Fruit fly (Drosophila melanogaster) whole organism, embryonic: Measurements from ENCODE around the gene cnc.

ENCODE experiments used
- Ada2b ChIP-seq: fragments of 200-800 bp; sonication (Bioruptor generic); IDR thresholded peaks from 2 replicates; pipeline ENCODE4 v1.3.6; 2022; ENCODE audit warnings: missing biosample characterization, missing genetic modification characterization
- Adf1 ChIP-seq: fragments of 200-800 bp; sonication (Bioruptor generic); IDR thresholded peaks from 2 replicates; pipeline ENCODE4 v1.3.6; 2022; ENCODE audit warnings: missing biosample characterization, missing genetic modification characterization
- Antp ChIP-seq: fragments of 200-800 bp; sonication (Bioruptor generic); optimal IDR thresholded peaks from 3 replicates; lab custom pipeline; 2016; ENCODE audit warnings: missing biosample characterization, missing genetic modification characterization
- Atf-2 ChIP-seq: fragments of 200-800 bp; sonication (Bioruptor generic); optimal IDR thresholded peaks from 2 replicates; lab custom pipeline; 2016; ENCODE audit warnings: missing biosample characterization, missing genetic modification characterization
- CG11696 ChIP-seq: fragments of 200-800 bp; sonication (Bioruptor generic); IDR thresholded peaks from 2 replicates; pipeline ENCODE4 v1.3.6; 2022; ENCODE audit warnings: missing biosample characterization, missing genetic modification characterization
- CG12071 ChIP-seq: fragments of 200-800 bp; sonication (Bioruptor generic); optimal IDR thresholded peaks from 3 replicates; lab custom pipeline; 2018; ENCODE audit warnings: missing biosample characterization, mild to moderate bottlenecking, missing genetic modification characterization
- CG13287 ChIP-seq: fragments of 200-800 bp; sonication (Bioruptor generic); IDR thresholded peaks from 2 replicates; pipeline ENCODE4 v1.3.6; 2022; ENCODE audit warnings: missing biosample characterization, missing genetic modification characterization; ENCODE audit not compliant: partially characterized antibody
- CG14050 ChIP-seq: fragments of 200-800 bp; sonication (Bioruptor generic); IDR thresholded peaks from 3 replicates; pipeline ENCODE4 v1.3.6; 2022; ENCODE audit warnings: missing biosample characterization, missing genetic modification characterization
- CG14441 ChIP-seq: fragments of 200-800 bp; sonication (Bioruptor generic); IDR thresholded peaks from 2 replicates; pipeline ENCODE4 v1.3.6; 2022; ENCODE audit warnings: missing biosample characterization, missing genetic modification characterization
- CG15073 ChIP-seq: fragments of 200-800 bp; sonication (Bioruptor generic); optimal IDR thresholded peaks from 2 replicates; lab custom pipeline; 2016; ENCODE audit warnings: missing biosample characterization, missing genetic modification characterization
- CG16815 ChIP-seq: fragments of 200-800 bp; sonication (Bioruptor generic); optimal IDR thresholded peaks from 3 replicates; lab custom pipeline; 2017; ENCODE audit warnings: missing biosample characterization, mild to moderate bottlenecking, missing genetic modification characterization
- CG17612 ChIP-seq: fragments of 200-800 bp; sonication (Bioruptor generic); IDR thresholded peaks from 2 replicates; pipeline ENCODE4 v1.3.6; 2022; ENCODE audit warnings: missing biosample characterization, missing genetic modification characterization
- CG18599 ChIP-seq: fragments of 200-800 bp; sonication (Bioruptor generic); optimal IDR thresholded peaks from 3 replicates; lab custom pipeline; 2017; ENCODE audit warnings: missing biosample characterization, missing genetic modification characterization, mild to moderate bottlenecking, moderate library complexity, missing genetic modification reagents
- CG18764 ChIP-seq: fragments of 200-800 bp; sonication (Bioruptor generic); optimal IDR thresholded peaks from 3 replicates; lab custom pipeline; 2016; ENCODE audit warnings: missing biosample characterization, missing genetic modification characterization
- CG31388 ChIP-seq: fragments of 200-800 bp; sonication (Bioruptor generic); optimal IDR thresholded peaks from 2 replicates; lab custom pipeline; 2016; ENCODE audit warnings: missing biosample characterization, missing genetic modification characterization
- CG3847 ChIP-seq: fragments of 200-800 bp; sonication (Bioruptor generic); IDR thresholded peaks from 2 replicates; pipeline ENCODE4 v1.3.6; 2022; ENCODE audit warnings: missing biosample characterization, missing genetic modification characterization
- CG6272 ChIP-seq: fragments of 200-800 bp; sonication (Bioruptor generic); IDR thresholded peaks from 2 replicates; pipeline ENCODE4 v1.3.6; 2022; ENCODE audit warnings: missing biosample characterization, missing genetic modification characterization
- CG6765 ChIP-seq: fragments of 200-800 bp; sonication (Bioruptor generic); optimal IDR thresholded peaks from 3 replicates; lab custom pipeline; 2017; ENCODE audit warnings: missing biosample characterization, mild to moderate bottlenecking, missing genetic modification characterization
- CG6854 ChIP-seq: fragments of 200-800 bp; sonication (Bioruptor generic); optimal IDR thresholded peaks from 3 replicates; lab custom pipeline; 2017; ENCODE audit warnings: missing biosample characterization, mild to moderate bottlenecking, missing genetic modification characterization
- CG8359 ChIP-seq: fragments of 200-800 bp; sonication (Bioruptor generic); optimal IDR thresholded peaks from 2 replicates; lab custom pipeline; 2017; ENCODE audit warnings: missing biosample characterization, mild to moderate bottlenecking, missing genetic modification characterization, borderline replicate concordance
- CG9797 ChIP-seq: fragments of 200-800 bp; sonication (Bioruptor generic); optimal IDR thresholded peaks from 3 replicates; lab custom pipeline; 2018; ENCODE audit warnings: missing biosample characterization, mild to moderate bottlenecking, missing genetic modification characterization
- Dbx ChIP-seq: fragments of 200-800 bp; sonication (Bioruptor generic); IDR thresholded peaks from 3 replicates; pipeline ENCODE4 v1.3.6; 2022; ENCODE audit warnings: missing biosample characterization, missing genetic modification characterization
- Dref ChIP-seq: fragments of 200-800 bp; sonication (Bioruptor generic); IDR thresholded peaks from 2 replicates; pipeline ENCODE4 v1.3.6; 2022; ENCODE audit warnings: missing biosample characterization, missing genetic modification characterization
- Fer3 ChIP-seq: fragments of 200-800 bp; sonication (Bioruptor generic); optimal IDR thresholded peaks from 2 replicates; lab custom pipeline; 2018; ENCODE audit warnings: missing biosample characterization, mild to moderate bottlenecking, missing genetic modification characterization, moderate library complexity
- Gug ChIP-seq: fragments of 200-800 bp; sonication (Bioruptor generic); IDR thresholded peaks from 4 replicates; pipeline ENCODE4 v1.3.6; 2022; ENCODE audit warnings: missing biosample characterization, missing genetic modification characterization
- Hmx ChIP-seq: fragments of 200-800 bp; sonication (Bioruptor generic); optimal IDR thresholded peaks from 2 replicates; lab custom pipeline; 2016; ENCODE audit warnings: missing biosample characterization, missing genetic modification characterization
- Lhr ChIP-seq: fragments of 200-800 bp; sonication (Bioruptor generic); optimal IDR thresholded peaks from 3 replicates; lab custom pipeline; 2017; ENCODE audit warnings: mild to moderate bottlenecking, missing biosample characterization, missing genetic modification reagents, missing genetic modification characterization
- PHDP ChIP-seq: fragments of 200-800 bp; sonication (Bioruptor generic); optimal IDR thresholded peaks from 3 replicates; lab custom pipeline; 2018; ENCODE audit warnings: missing biosample characterization, mild to moderate bottlenecking, missing genetic modification characterization, moderate library complexity
- Sox100B ChIP-seq: fragments of 200-800 bp; sonication (Bioruptor generic); optimal IDR thresholded peaks from 3 replicates; lab custom pipeline; 2018; ENCODE audit warnings: missing biosample characterization, mild to moderate bottlenecking, missing genetic modification characterization
- TFAM ChIP-seq: fragments of 200-800 bp; sonication (Bioruptor generic); optimal IDR thresholded peaks from 2 replicates; lab custom pipeline; 2017; ENCODE audit warnings: missing biosample characterization, missing genetic modification characterization, inconsistent platforms
- Vsx1 ChIP-seq: fragments of 200-800 bp; sonication (Bioruptor generic); optimal IDR thresholded peaks from 2 replicates; lab custom pipeline; 2017; ENCODE audit warnings: missing biosample characterization, mild to moderate bottlenecking, missing genetic modification characterization, missing genetic modification reagents
- br ChIP-seq: fragments of >200 bp; optimal IDR thresholded peaks from 2 replicates; lab custom pipeline; 2017
- chm ChIP-seq: fragments of 200-800 bp; sonication (Bioruptor generic); IDR thresholded peaks from 2 replicates; pipeline ENCODE4 v1.3.6; 2022; ENCODE audit warnings: missing biosample characterization, missing genetic modification characterization
- dimm ChIP-seq: fragments of 200-800 bp; sonication (Bioruptor generic); IDR thresholded peaks from 2 replicates; pipeline ENCODE4 v1.3.6; 2022; ENCODE audit warnings: missing biosample characterization, missing genetic modification characterization
- grn ChIP-seq: fragments of 200-800 bp; sonication (Bioruptor generic); optimal IDR thresholded peaks from 3 replicates; lab custom pipeline; 2017; ENCODE audit warnings: missing biosample characterization, missing genetic modification characterization
- ham ChIP-seq: fragments of 200-800 bp; sonication (Bioruptor generic); IDR thresholded peaks from 2 replicates; pipeline ENCODE4 v1.3.6; 2022; ENCODE audit warnings: missing biosample characterization, missing genetic modification characterization
- ind ChIP-seq: fragments of 200-800 bp; sonication (Bioruptor generic); optimal IDR thresholded peaks from 3 replicates; lab custom pipeline; 2016; ENCODE audit warnings: missing biosample characterization, missing genetic modification characterization
- jumu ChIP-seq: fragments of 200-800 bp; sonication (Bioruptor generic); optimal IDR thresholded peaks from 3 replicates; lab custom pipeline; 2016; ENCODE audit warnings: missing biosample characterization, missing genetic modification characterization
- kni ChIP-seq: fragments of 200-800 bp; sonication (Bioruptor generic); optimal IDR thresholded peaks from 3 replicates; lab custom pipeline; 2017; ENCODE audit warnings: mild to moderate bottlenecking, missing biosample characterization, missing genetic modification reagents, missing genetic modification characterization
- lab ChIP-seq: fragments of 200-800 bp; sonication (Bioruptor generic); optimal IDR thresholded peaks from 3 replicates; lab custom pipeline; 2017; ENCODE audit warnings: missing biosample characterization, missing genetic modification characterization, mild to moderate bottlenecking, moderate library complexity, missing genetic modification reagents
- mam ChIP-seq: fragments of 200-800 bp; sonication (Bioruptor generic); optimal IDR thresholded peaks from 3 replicates; lab custom pipeline; 2016; ENCODE audit warnings: missing biosample characterization, missing genetic modification characterization
- pzg ChIP-seq: fragments of 200-800 bp; sonication (Bioruptor generic); optimal IDR thresholded peaks from 3 replicates; lab custom pipeline; 2018; ENCODE audit warnings: missing biosample characterization, mild to moderate bottlenecking, missing genetic modification characterization, moderate library complexity
- run ChIP-seq: fragments of 200-800 bp; sonication (Bioruptor generic); optimal IDR thresholded peaks from 3 replicates; lab custom pipeline; 2018; ENCODE audit warnings: missing biosample characterization, mild to moderate bottlenecking, missing genetic modification characterization
- salm ChIP-seq: fragments of 200-800 bp; sonication (Bioruptor generic); optimal IDR thresholded peaks from 2 replicates; lab custom pipeline; 2018; ENCODE audit warnings: missing biosample characterization, mild to moderate bottlenecking, missing genetic modification characterization
- seq ChIP-seq: fragments of 200-800 bp; sonication (Bioruptor generic); IDR thresholded peaks from 2 replicates; pipeline ENCODE4 v1.3.6; 2022; ENCODE audit warnings: missing biosample characterization, missing genetic modification characterization
- sim ChIP-seq: fragments of 200-800 bp; sonication (Bioruptor generic); IDR thresholded peaks from 2 replicates; pipeline ENCODE4 v1.3.6; 2022; ENCODE audit warnings: missing biosample characterization, missing genetic modification characterization
- sima ChIP-seq: fragments of 200-800 bp; sonication (Bioruptor generic); optimal IDR thresholded peaks from 2 replicates; lab custom pipeline; 2016; ENCODE audit warnings: missing biosample characterization, missing genetic modification characterization
- tin ChIP-seq: fragments of 200-800 bp; sonication (Bioruptor generic); optimal IDR thresholded peaks from 3 replicates; lab custom pipeline; 2016; ENCODE audit warnings: missing biosample characterization, missing genetic modification characterization
- tll ChIP-seq, 2 experiments: fragments of 200-800 bp in 1 of 2; fragments of >200 bp in 1 of 2; sonication (Bioruptor generic) in 1 of 2; optimal IDR thresholded peaks; 2 replicates each; lab custom pipeline; 2017 to 2019; ENCODE audit warnings: missing biosample characterization in 2 of 2, missing genetic modification characterization in 2 of 2, mild to moderate bottlenecking in 1 of 2, moderate library complexity in 1 of 2
- unpg ChIP-seq: fragments of 200-800 bp; sonication (Bioruptor generic); optimal IDR thresholded peaks from 3 replicates; lab custom pipeline; 2018; ENCODE audit warnings: missing biosample characterization, mild to moderate bottlenecking, missing genetic modification characterization, moderate library complexity

The cnc gene

dm6 chr3R:23173393-23173981 lies 53.0 kb downstream of the cnc start, which contains the start of gene CG46310 (continued):
- TF ChIP-seq Fer3 (tag; lab: Kevin White, UChicago) (peak; percentile 64), grn (GFP tag; lab: Kevin White, UChicago) (no peak), Adf1 (GFP tag; lab: Robert Waterston, UW) (peak; percentile 81), Dref (GFP tag; lab: Robert Waterston, UW) (no peak; the same call in 1 of the 2 replicates), unpg (GFP tag; lab: Kevin White, UChicago) (peak; percentile 90), salm (tag; lab: Kevin White, UChicago) (peak; percentile 52), seq (GFP tag; lab: Robert Waterston, UW) (peak; percentile 43; the same call in 1 of the 2 replicates), Gug (GFP tag; lab: Robert Waterston, UW) (peak; percentile 58; the same call in 3 of the 4 replicates), CG15073 (GFP tag; lab: Kevin White, UChicago) (no peak), Vsx1 (GFP tag; lab: Kevin White, UChicago) (peak; percentile 79), jumu (no peak), CG13287 (GFP tag; lab: Robert Waterston, UW) (peak; percentile 54), mam (peak; percentile 55), Lhr (GFP tag; lab: Kevin White, UChicago) (no peak), dimm (GFP tag; lab: Robert Waterston, UW) (no peak), CG6765 (GFP tag; lab: Kevin White, UChicago) (peak; percentile 17), CG9797 (GFP tag; lab: Kevin White, UChicago) (no peak), ind (GFP tag; lab: Kevin White, UChicago) (peak; percentile 58), CG14441 (GFP tag; lab: Robert Waterston, UW) (peak; percentile 77), CG12071 (peak; percentile 56), Antp (GFP tag; lab: Kevin White, UChicago) (no peak), Sox100B (GFP tag; lab: Kevin White, UChicago) (peak; percentile 56), tin (GFP tag; lab: Kevin White, UChicago) (peak; percentile 45), CG16815 (GFP tag; lab: Kevin White, UChicago) (no peak), CG31388 (no peak), run (peak; percentile 68), tll (GFP tag; optimal IDR thresholded peaks at IDR 0.05; lab: Kevin White, UChicago) (no peak), lab (GFP tag; lab: Kevin White, UChicago) (peak; percentile 89), CG17612 (GFP tag; lab: Robert Waterston, UW) (peak; percentile 69), br (lab: Kevin White, UChicago) (no peak), kni (GFP tag; lab: Kevin White, UChicago) (no peak), Dbx (GFP tag; lab: Robert Waterston, UW) (peak; percentile 79), CG8359 (no peak), Atf-2 (GFP tag; lab: Kevin White, UChicago) (no peak), chm (GFP tag; lab: Robert Waterston, UW) (peak; percentile 57; the same call in 1 of the 2 replicates), sim (GFP tag; lab: Robert Waterston, UW) (peak; percentile 62; the same call in 1 of the 2 replicates), ham (GFP tag; lab: Robert Waterston, UW) (peak; percentile 60; the same call in 1 of the 2 replicates), CG18764 (GFP tag; lab: Kevin White, UChicago) (peak; percentile 44), CG6272 (GFP tag; lab: Robert Waterston, UW) (peak; percentile 56; the same call in 1 of the 2 replicates), pzg (GFP tag; lab: Kevin White, UChicago) (no peak), CG11696 (GFP tag; lab: Robert Waterston, UW) (peak; percentile 51), sima (GFP tag; lab: Kevin White, UChicago) (no peak), CG14050 (GFP tag; lab: Robert Waterston, UW) (0 out of 3 replicates have a peak, but pooled peaks have one; percentile 44), PHDP (peak; percentile 78), CG6854 (GFP tag; lab: Kevin White, UChicago) (peak; percentile 4), CG18599 (peak; percentile 86), TFAM (GFP tag; lab: Kevin White, UChicago) (no peak), CG3847 (GFP tag; lab: Robert Waterston, UW) (peak; percentile 63), Ada2b (GFP tag; lab: Robert Waterston, UW) (peak; percentile 79), Hmx (no peak)
